Fruit fly (Drosophila melanogaster) whole organism, embryonic: Measurements from ENCODE around the gene yin.

Experiments
- Bdp1 ChIP-seq: fragments of 200-800 bp; sonication (Bioruptor generic); optimal IDR thresholded peaks from 3 replicates; lab custom pipeline; 2016; ENCODE audit warnings: missing biosample characterization, missing genetic modification characterization
- CG10209 ChIP-seq: fragments of 200-800 bp; sonication (Bioruptor generic); optimal IDR thresholded peaks from 3 replicates; lab custom pipeline; 2017; ENCODE audit warnings: missing biosample characterization, mild to moderate bottlenecking, missing genetic modification characterization, missing genetic modification reagents
- CG10366 ChIP-seq: fragments of 200-800 bp; sonication (Bioruptor generic); IDR thresholded peaks from 2 replicates; pipeline ENCODE4 v1.3.6; 2022; ENCODE audit warnings: missing biosample characterization, missing genetic modification characterization
- CG11723 ChIP-seq: fragments of 200-800 bp; sonication (Bioruptor generic); optimal IDR thresholded peaks from 2 replicates; lab custom pipeline; 2017; ENCODE audit warnings: missing biosample characterization, mild to moderate bottlenecking, missing genetic modification characterization
- CG12769 ChIP-seq: fragments of 200-800 bp; sonication (Bioruptor generic); optimal IDR thresholded peaks from 2 replicates; lab custom pipeline; 2019; ENCODE audit warnings: missing biosample characterization, mild to moderate bottlenecking, missing genetic modification characterization, moderate library complexity
- CG14441 ChIP-seq: fragments of 200-800 bp; sonication (Bioruptor generic); IDR thresholded peaks from 2 replicates; pipeline ENCODE4 v1.3.6; 2022; ENCODE audit warnings: missing biosample characterization, missing genetic modification characterization
- CG15514 ChIP-seq: fragments of 200-800 bp; sonication (Bioruptor generic); optimal IDR thresholded peaks from 3 replicates; lab custom pipeline; 2017; ENCODE audit warnings: missing biosample characterization, missing genetic modification characterization, mild to moderate bottlenecking, moderate library complexity, missing genetic modification reagents
- CG1603 ChIP-seq: fragments of 200-800 bp; sonication (Bioruptor generic); optimal IDR thresholded peaks from 2 replicates; lab custom pipeline; 2019; ENCODE audit warnings: missing biosample characterization, mild to moderate bottlenecking, missing genetic modification characterization, moderate library complexity
- CG16863 ChIP-seq: fragments of 200-800 bp; sonication (Bioruptor generic); optimal IDR thresholded peaks from 3 replicates; lab custom pipeline; 2016; ENCODE audit warnings: missing biosample characterization, missing genetic modification characterization
- CG2678 ChIP-seq: fragments of 200-800 bp; sonication (Bioruptor generic); optimal IDR thresholded peaks from 3 replicates; lab custom pipeline; 2019; ENCODE audit warnings: missing biosample characterization, mild to moderate bottlenecking, missing genetic modification characterization, moderate library complexity
- CG31388 ChIP-seq: fragments of 200-800 bp; sonication (Bioruptor generic); optimal IDR thresholded peaks from 2 replicates; lab custom pipeline; 2016; ENCODE audit warnings: missing biosample characterization, missing genetic modification characterization
- CG33557 ChIP-seq: fragments of 200-800 bp; sonication (Bioruptor generic); optimal IDR thresholded peaks from 2 replicates; lab custom pipeline; 2019; ENCODE audit warnings: missing biosample characterization, mild to moderate bottlenecking, missing genetic modification characterization, moderate library complexity
- CG5953 ChIP-seq: fragments of 200-800 bp; sonication (Bioruptor generic); IDR thresholded peaks from 2 replicates; pipeline ENCODE4 v1.3.6; 2022; ENCODE audit warnings: missing biosample characterization, missing genetic modification characterization
- CG6175 ChIP-seq: fragments of 200-800 bp; sonication (Bioruptor generic); IDR thresholded peaks from 3 replicates; pipeline ENCODE4 v1.3.6; 2022; ENCODE audit warnings: missing biosample characterization, missing genetic modification characterization
- CG6654 ChIP-seq: fragments of 200-800 bp; sonication (Bioruptor generic); optimal IDR thresholded peaks from 2 replicates; lab custom pipeline; 2017; ENCODE audit warnings: missing biosample characterization, mild to moderate bottlenecking, missing genetic modification characterization
- CG6765 ChIP-seq: fragments of 200-800 bp; sonication (Bioruptor generic); optimal IDR thresholded peaks from 3 replicates; lab custom pipeline; 2017; ENCODE audit warnings: missing biosample characterization, mild to moderate bottlenecking, missing genetic modification characterization
- CG9797 ChIP-seq: fragments of 200-800 bp; sonication (Bioruptor generic); optimal IDR thresholded peaks from 3 replicates; lab custom pipeline; 2018; ENCODE audit warnings: missing biosample characterization, mild to moderate bottlenecking, missing genetic modification characterization
- CTCF ChIP-seq: fragments of 200-800 bp; sonication (Bioruptor generic); optimal IDR thresholded peaks from 2 replicates; lab custom pipeline; 2017; ENCODE audit warnings: missing biosample characterization, mild to moderate bottlenecking, missing genetic modification characterization, moderate library complexity
- Dad ChIP-seq: fragments of 200-800 bp; sonication (Bioruptor generic); optimal IDR thresholded peaks from 3 replicates; lab custom pipeline; 2016; ENCODE audit warnings: missing biosample characterization, missing genetic modification characterization
- Dek ChIP-seq: fragments of 200-800 bp; sonication (Bioruptor generic); optimal IDR thresholded peaks from 3 replicates; lab custom pipeline; 2019; ENCODE audit warnings: missing biosample characterization, mild to moderate bottlenecking, missing genetic modification characterization, moderate library complexity
- Drgx ChIP-seq: fragments of 200-800 bp; sonication (Bioruptor generic); IDR thresholded peaks from 2 replicates; pipeline ENCODE4 v1.3.6; 2022; ENCODE audit warnings: missing biosample characterization, missing genetic modification characterization
- HLH3B ChIP-seq: fragments of 200-800 bp; sonication (Bioruptor generic); IDR thresholded peaks from 2 replicates; pipeline ENCODE4 v1.3.6; 2022; ENCODE audit warnings: missing biosample characterization, missing genetic modification characterization
- HLH54F ChIP-seq: fragments of 200-800 bp; sonication (Bioruptor generic); optimal IDR thresholded peaks from 3 replicates; lab custom pipeline; 2016; ENCODE audit warnings: missing biosample characterization, missing genetic modification characterization
- HLHmδ ChIP-seq: fragments of 200-800 bp; sonication (Bioruptor generic); optimal IDR thresholded peaks from 2 replicates; lab custom pipeline; 2018; ENCODE audit warnings: missing biosample characterization, mild to moderate bottlenecking, missing genetic modification characterization, moderate library complexity
- Hey ChIP-seq: fragments of 200-800 bp; sonication (Bioruptor generic); optimal IDR thresholded peaks from 3 replicates; lab custom pipeline; 2018; ENCODE audit warnings: missing biosample characterization, mild to moderate bottlenecking, missing genetic modification characterization
- MESR4 ChIP-seq: fragments of 200-800 bp; sonication (Bioruptor generic); optimal IDR thresholded peaks from 2 replicates; lab custom pipeline; 2018; ENCODE audit warnings: missing biosample characterization, mild to moderate bottlenecking, missing genetic modification characterization, moderate library complexity
- Sry-β ChIP-seq: fragments of 200-800 bp; sonication (Bioruptor generic); optimal IDR thresholded peaks from 2 replicates; lab custom pipeline; 2018; ENCODE audit warnings: missing biosample characterization, mild to moderate bottlenecking, missing genetic modification characterization, moderate library complexity
- Tbp ChIP-seq: fragments of >200 bp; optimal IDR thresholded peaks from 2 replicates; lab custom pipeline; 2018; ENCODE audit warnings: missing biosample characterization, missing genetic modification characterization
- Xrp1 ChIP-seq: fragments of 200-800 bp; sonication (Bioruptor generic); IDR thresholded peaks from 2 replicates; pipeline ENCODE4 v1.3.6; 2022; ENCODE audit warnings: missing biosample characterization, missing genetic modification characterization
- abd-A ChIP-seq: fragments of 200-800 bp; sonication (Bioruptor generic); optimal IDR thresholded peaks from 3 replicates; lab custom pipeline; 2019; ENCODE audit warnings: missing biosample characterization, mild to moderate bottlenecking, missing genetic modification characterization, moderate library complexity
- bcd ChIP-seq: fragments of 200-800 bp; sonication (Bioruptor generic); optimal IDR thresholded peaks from 2 replicates; lab custom pipeline; 2017; ENCODE audit warnings: missing biosample characterization, mild to moderate bottlenecking, missing genetic modification characterization
- bsh ChIP-seq, 2 experiments: fragments of 200-800 bp; sonication (Bioruptor generic); optimal IDR thresholded peaks; 2 replicates each; lab custom pipeline; 2017 to 2018; ENCODE audit warnings: mild to moderate bottlenecking in 2 of 2, missing biosample characterization in 2 of 2, missing genetic modification characterization in 2 of 2, moderate library complexity in 1 of 2
- dpn ChIP-seq, 2 experiments: fragments of 200-800 bp; sonication (Bioruptor generic); optimal IDR thresholded peaks; 3 replicates each; lab custom pipeline; 2016; ENCODE audit warnings: missing biosample characterization in 2 of 2, missing genetic modification characterization in 2 of 2
- emc ChIP-seq: fragments of 200-800 bp; sonication (Bioruptor generic); optimal IDR thresholded peaks from 2 replicates; lab custom pipeline; 2016; ENCODE audit warnings: missing biosample characterization, missing genetic modification characterization
- esg ChIP-seq: fragments of 200-800 bp; sonication (Bioruptor generic); conservative IDR thresholded peaks from 2 replicates; pipeline ENCODE4 v1.3.6; 2022; ENCODE audit warnings: missing biosample characterization, missing genetic modification characterization
- gce ChIP-seq: fragments of 200-800 bp; sonication (Bioruptor generic); IDR thresholded peaks from 3 replicates; pipeline ENCODE4 v1.3.6; 2022; ENCODE audit warnings: missing biosample characterization, missing genetic modification characterization
- gcm ChIP-seq: fragments of 200-800 bp; sonication (Bioruptor generic); optimal IDR thresholded peaks from 2 replicates; lab custom pipeline; 2019; ENCODE audit warnings: missing biosample characterization, mild to moderate bottlenecking, missing genetic modification characterization, moderate library complexity
- gfzf ChIP-seq: fragments of 200-800 bp; sonication (Bioruptor generic); optimal IDR thresholded peaks from 2 replicates; lab custom pipeline; 2016; ENCODE audit warnings: missing biosample characterization, mild to moderate bottlenecking, missing genetic modification characterization, moderate library complexity
- lov ChIP-seq, 2 experiments: fragments of 200-800 bp in 1 of 2; fragments of >200 bp in 1 of 2; sonication (Bioruptor generic) in 1 of 2; IDR thresholded peaks in 1 of 2; optimal IDR thresholded peaks in 1 of 2; 2 replicates in 1 of 2; 3 replicates in 1 of 2; pipeline versions ENCODE4 v1.3.6 to Lab custom; 2017 to 2022; ENCODE audit warnings: missing biosample characterization in 1 of 2, missing genetic modification characterization in 1 of 2
- maf-S ChIP-seq: fragments of 200-800 bp; sonication (Bioruptor generic); optimal IDR thresholded peaks from 2 replicates; lab custom pipeline; 2016; ENCODE audit warnings: missing biosample characterization, missing genetic modification characterization
- mld ChIP-seq: fragments of 200-800 bp; sonication (Bioruptor generic); IDR thresholded peaks from 3 replicates; pipeline ENCODE4 v1.3.6; 2022; ENCODE audit warnings: missing biosample characterization, missing genetic modification characterization; ENCODE audit not compliant: partially characterized antibody
- nerfin-1 ChIP-seq: fragments of 200-800 bp; sonication (Bioruptor generic); optimal IDR thresholded peaks from 3 replicates; lab custom pipeline; 2019; ENCODE audit warnings: missing biosample characterization, mild to moderate bottlenecking, missing genetic modification characterization, moderate library complexity
- oc ChIP-seq: fragments of 200-800 bp; sonication (Bioruptor generic); optimal IDR thresholded peaks from 2 replicates; lab custom pipeline; 2018; ENCODE audit warnings: missing biosample characterization, mild to moderate bottlenecking, missing genetic modification characterization, moderate library complexity
- pfk ChIP-seq: fragments of 200-800 bp; sonication (Bioruptor generic); optimal IDR thresholded peaks from 2 replicates; lab custom pipeline; 2018; ENCODE audit warnings: missing biosample characterization, mild to moderate bottlenecking, missing genetic modification characterization, moderate library complexity
- ro ChIP-seq: fragments of 200-800 bp; sonication (Bioruptor generic); IDR thresholded peaks from 2 replicates; pipeline ENCODE4 v1.3.6; 2022; ENCODE audit warnings: missing biosample characterization, missing genetic modification characterization
- sd ChIP-seq: fragments of 200-800 bp; sonication (Bioruptor generic); optimal IDR thresholded peaks from 3 replicates; lab custom pipeline; 2018; ENCODE audit warnings: missing biosample characterization, mild to moderate bottlenecking, missing genetic modification characterization, moderate library complexity
- sr ChIP-seq: fragments of 200-800 bp; sonication (Bioruptor generic); IDR thresholded peaks from 3 replicates; pipeline ENCODE4 v1.3.6; 2022; ENCODE audit warnings: missing biosample characterization, missing genetic modification characterization
- twi ChIP-seq: fragments of 200-800 bp; optimal IDR thresholded peaks from 2 replicates; lab custom pipeline; 2019; ENCODE audit warnings: missing biosample characterization, mild to moderate bottlenecking, missing genetic modification characterization, moderate library complexity
- zen2 ChIP-seq: fragments of 200-800 bp; sonication (Bioruptor generic); IDR thresholded peaks from 3 replicates; pipeline ENCODE4 v1.3.6; 2022; ENCODE audit warnings: missing biosample characterization, missing genetic modification characterization; ENCODE audit not compliant: partially characterized antibody

The yin gene

DNA sequence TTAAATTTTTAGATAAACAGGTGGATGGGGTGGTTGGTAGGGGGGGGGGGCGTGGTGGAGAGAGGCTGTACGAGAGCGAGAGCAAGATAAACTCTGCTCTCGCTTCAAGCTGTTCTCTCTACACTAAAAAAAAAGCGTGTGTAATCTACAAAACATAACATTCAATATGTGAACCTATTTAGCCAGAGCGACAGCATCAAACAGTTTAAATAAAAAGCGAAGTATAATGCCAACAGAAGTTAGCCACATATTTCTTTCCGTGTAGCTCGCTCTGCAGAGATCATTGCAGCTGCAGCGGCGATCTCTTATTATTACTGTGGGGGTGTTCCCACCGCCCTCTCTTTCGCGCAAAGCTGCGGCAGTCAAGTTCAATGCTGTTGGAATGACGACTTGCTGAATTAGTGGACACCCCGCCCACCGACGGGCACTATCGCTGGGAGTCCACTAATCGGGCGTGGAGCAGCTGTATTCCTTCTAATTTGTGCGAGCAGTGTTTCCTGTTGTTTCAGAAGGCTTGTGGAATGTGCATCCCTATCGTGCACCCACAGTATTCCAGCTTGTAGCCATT, 3.2 kb downstream of the yin start, which contains the start of gene CG2930 (continued):
- TF ChIP-seq nerfin-1 = peak; percentile 67
- peak; percentile 81 for TF ChIP-seq esg (GFP tag; lab: Robert Waterston, UW)
- peak; percentile 77 for TF ChIP-seq ro (GFP tag; lab: Robert Waterston, UW)
- TF ChIP-seq CG5953 (GFP tag; lab: Robert Waterston, UW) = peak; percentile 86
- peak; percentile 89 for TF ChIP-seq CG10366
- TF ChIP-seq sd (tag; lab: Kevin White, UChicago) = no peak
- no peak for TF ChIP-seq lov (optimal IDR thresholded peaks at IDR 0.05; lab: Kevin White, UChicago)
- peak; percentile 92 for TF ChIP-seq lov (GFP tag; IDR thresholded peaks at IDR 0.05; lab: Robert Waterston, UW)
- TF ChIP-seq pfk = no peak
- TF ChIP-seq CG6654 (GFP tag; lab: Kevin White, UChicago) = peak; percentile 64
- TF ChIP-seq Dek (tag; lab: Kevin White, UChicago) = peak; percentile 65
- TF ChIP-seq Sry-β (GFP tag; lab: Kevin White, UChicago) = no peak
- TF ChIP-seq mld (GFP tag; lab: Robert Waterston, UW) = no peak
- peak; percentile 93 for TF ChIP-seq CG1603
- no peak for TF ChIP-seq zen2 (GFP tag; lab: Robert Waterston, UW)
- peak; percentile 73 to 87 for TF ChIP-seq dpn (GFP tag; optimal IDR thresholded peaks at IDR 0.05; lab: Kevin White, UChicago)
- TF ChIP-seq Dad = peak; percentile 65
- peak; percentile 55 for TF ChIP-seq HLH54F (GFP tag; lab: Kevin White, UChicago)
- peak; percentile 94 for TF ChIP-seq HLH3B (GFP tag; lab: Robert Waterston, UW)
- peak; percentile 13 for TF ChIP-seq MESR4
- peak; percentile 48 for TF ChIP-seq Bdp1 (GFP tag; lab: Kevin White, UChicago)
- peak; percentile 42 for TF ChIP-seq CG15514
- TF ChIP-seq abd-A (tag; lab: Kevin White, UChicago) = no peak
- peak; percentile 93 for TF ChIP-seq Xrp1
- TF ChIP-seq twi (tag; lab: Kevin White, UChicago) = peak; percentile 32
- peak; percentile 38 for TF ChIP-seq maf-S (GFP tag; lab: Kevin White, UChicago)
- TF ChIP-seq Hey (tag; lab: Kevin White, UChicago) = no peak
- TF ChIP-seq gcm (GFP tag; lab: Kevin White, UChicago) = peak; percentile 75
- no peak for TF ChIP-seq Tbp (GFP tag; lab: Kevin White, UChicago)
- no peak for TF ChIP-seq gfzf
- TF ChIP-seq CG11723 = peak; percentile 70
- TF ChIP-seq CG12769 = peak; percentile 75
- peak; percentile 83 for TF ChIP-seq bcd
- peak; percentile 75 for TF ChIP-seq sr (GFP tag; lab: Robert Waterston, UW)
- TF ChIP-seq CG6765 (GFP tag; lab: Kevin White, UChicago) = peak; percentile 5
- no peak for TF ChIP-seq CG9797 (GFP tag; lab: Kevin White, UChicago)
- TF ChIP-seq CG33557 = peak; percentile 58
- peak; percentile 88; the same call in 2 of the 3 replicates for TF ChIP-seq gce
- TF ChIP-seq CG31388 (GFP tag; lab: Kevin White, UChicago) = peak; percentile 69
- TF ChIP-seq CG10209 (GFP tag; lab: Kevin White, UChicago) = peak; percentile 78
- peak; percentile 84 for TF ChIP-seq CG16863 (GFP tag; lab: Kevin White, UChicago)
- peak; percentile 52 for TF ChIP-seq CTCF
- TF ChIP-seq HLHmδ (GFP tag; lab: Kevin White, UChicago) = no peak
- TF ChIP-seq bsh (GFP tag; optimal IDR thresholded peaks at IDR 0.05; lab: Kevin White, UChicago) = peak; percentile 87 to 92
- peak; percentile 82 for TF ChIP-seq CG2678 (tag; lab: Kevin White, UChicago)
- peak; percentile 90 for TF ChIP-seq CG14441 (GFP tag; lab: Robert Waterston, UW)
- TF ChIP-seq CG6175 (GFP tag; lab: Robert Waterston, UW) = peak; percentile 36; the same call in 1 of the 3 replicates
- peak; percentile 85 for TF ChIP-seq oc (tag; lab: Kevin White, UChicago)
- TF ChIP-seq Drgx (GFP tag; lab: Robert Waterston, UW) = peak; percentile 97
- peak; percentile 20 for TF ChIP-seq emc (GFP tag; lab: Kevin White, UChicago)
